Fruit fly (Drosophila melanogaster) whole organism, embryonic: Measurements from ENCODE around the gene Ostgamma.
A peak's percentile ranks its signal among the peaks of the same experiment; 100 is the strongest.

ENCODE experiments used
- Atf-2 ChIP-seq: fragments of 200-800 bp; sonication (Bioruptor generic); optimal IDR thresholded peaks from 2 replicates; lab custom pipeline; 2016; ENCODE audit warnings: missing biosample characterization, missing genetic modification characterization
- Bteb2 ChIP-seq: fragments of 200-800 bp; sonication (Bioruptor generic); optimal IDR thresholded peaks from 2 replicates; lab custom pipeline; 2016; ENCODE audit warnings: missing biosample characterization, missing genetic modification characterization
- CG10321 ChIP-seq: fragments of 200-800 bp; sonication (Bioruptor generic); IDR thresholded peaks from 2 replicates; pipeline ENCODE4 v1.3.6; 2022; ENCODE audit warnings: missing biosample characterization, missing genetic modification characterization
- CG10543 ChIP-seq: fragments of 200-800 bp; sonication (Bioruptor generic); optimal IDR thresholded peaks from 3 replicates; lab custom pipeline; 2017; ENCODE audit warnings: missing biosample characterization, mild to moderate bottlenecking, missing genetic modification characterization, moderate library complexity
- CG13894 ChIP-seq: fragments of 200-800 bp; sonication (Bioruptor generic); optimal IDR thresholded peaks from 3 replicates; lab custom pipeline; 2018; ENCODE audit warnings: missing biosample characterization, mild to moderate bottlenecking, missing genetic modification characterization, moderate library complexity
- CG14710 ChIP-seq: fragments of 200-800 bp; sonication (Bioruptor generic); optimal IDR thresholded peaks from 3 replicates; lab custom pipeline; 2019; ENCODE audit warnings: missing biosample characterization, mild to moderate bottlenecking, missing genetic modification characterization, moderate library complexity
- CG16779 ChIP-seq: fragments of 200-800 bp; sonication (Bioruptor generic); IDR thresholded peaks from 2 replicates; pipeline ENCODE4 v1.3.6; 2022; ENCODE audit warnings: missing biosample characterization, missing genetic modification characterization
- CG2116 ChIP-seq: fragments of 200-800 bp; sonication (Bioruptor generic); optimal IDR thresholded peaks from 3 replicates; lab custom pipeline; 2018; ENCODE audit warnings: missing biosample characterization, mild to moderate bottlenecking, missing genetic modification characterization
- CG3995 ChIP-seq: fragments of 200-800 bp; sonication (Bioruptor generic); optimal IDR thresholded peaks from 3 replicates; lab custom pipeline; 2016; ENCODE audit warnings: missing biosample characterization, missing genetic modification characterization
- CG6272 ChIP-seq: fragments of 200-800 bp; sonication (Bioruptor generic); IDR thresholded peaks from 2 replicates; pipeline ENCODE4 v1.3.6; 2022; ENCODE audit warnings: missing biosample characterization, missing genetic modification characterization
- CG6654 ChIP-seq: fragments of 200-800 bp; sonication (Bioruptor generic); optimal IDR thresholded peaks from 2 replicates; lab custom pipeline; 2017; ENCODE audit warnings: missing biosample characterization, mild to moderate bottlenecking, missing genetic modification characterization
- CG6689 ChIP-seq: fragments of 200-800 bp; sonication (Bioruptor generic); IDR thresholded peaks from 2 replicates; pipeline ENCODE4 v1.3.6; 2022; ENCODE audit warnings: missing biosample characterization, missing genetic modification characterization
- CG6791 ChIP-seq: fragments of 200-800 bp; sonication (Bioruptor generic); IDR thresholded peaks from 3 replicates; pipeline ENCODE4 v1.3.6; 2022; ENCODE audit warnings: missing biosample characterization, missing genetic modification characterization; ENCODE audit not compliant: partially characterized antibody
- CG7786 ChIP-seq: fragments of 200-800 bp; sonication (Bioruptor generic); optimal IDR thresholded peaks from 2 replicates; lab custom pipeline; 2016; ENCODE audit warnings: missing biosample characterization, missing genetic modification characterization
- CG8281 ChIP-seq: fragments of 200-800 bp; sonication (Bioruptor generic); optimal IDR thresholded peaks from 2 replicates; lab custom pipeline; 2018; ENCODE audit warnings: missing biosample characterization, mild to moderate bottlenecking, missing genetic modification characterization, moderate library complexity
- CG8388 ChIP-seq: fragments of 200-800 bp; sonication (Bioruptor generic); optimal IDR thresholded peaks from 2 replicates; lab custom pipeline; 2019; ENCODE audit warnings: missing biosample characterization, mild to moderate bottlenecking, missing genetic modification characterization, moderate library complexity
- CG8944 ChIP-seq: fragments of 200-800 bp; sonication (Bioruptor generic); optimal IDR thresholded peaks from 3 replicates; lab custom pipeline; 2016; ENCODE audit warnings: missing biosample characterization, missing genetic modification characterization
- Camta ChIP-seq: fragments of 200-800 bp; sonication (Bioruptor generic); optimal IDR thresholded peaks from 2 replicates; lab custom pipeline; 2016; ENCODE audit warnings: missing biosample characterization, missing genetic modification characterization
- CkIIα-i1 ChIP-seq: fragments of 200-800 bp; sonication (Bioruptor generic); IDR thresholded peaks from 2 replicates; pipeline ENCODE4 v1.3.6; 2022; ENCODE audit warnings: missing biosample characterization, missing genetic modification characterization
- D ChIP-seq, 2 experiments: fragments of 200-800 bp in 1 of 2; fragments of >200 bp in 1 of 2; sonication (Bioruptor generic) in 1 of 2; optimal IDR thresholded peaks; 2 replicates in 1 of 2; 3 replicates in 1 of 2; lab custom pipeline; 2017; ENCODE audit warnings: mild to moderate bottlenecking in 1 of 2, missing biosample characterization in 1 of 2, missing genetic modification characterization in 1 of 2, missing genetic modification reagents in 1 of 2
- Dbx ChIP-seq: fragments of 200-800 bp; sonication (Bioruptor generic); IDR thresholded peaks from 3 replicates; pipeline ENCODE4 v1.3.6; 2022; ENCODE audit warnings: missing biosample characterization, missing genetic modification characterization
- E2f2 ChIP-seq: fragments of 200-800 bp; sonication (Bioruptor generic); IDR thresholded peaks from 2 replicates; pipeline ENCODE4 v1.3.6; 2022; ENCODE audit warnings: missing biosample characterization, missing genetic modification characterization
- Hmr ChIP-seq: fragments of 200-800 bp; sonication (Bioruptor generic); optimal IDR thresholded peaks from 3 replicates; lab custom pipeline; 2017; ENCODE audit warnings: mild to moderate bottlenecking, missing biosample characterization, missing genetic modification reagents, missing genetic modification characterization
- Hr51 ChIP-seq, 2 experiments: fragments of 200-800 bp; sonication (Bioruptor generic); optimal IDR thresholded peaks; 2 replicates in 1 of 2; 3 replicates in 1 of 2; lab custom pipeline; 2016 to 2018; ENCODE audit warnings: missing biosample characterization in 2 of 2, missing genetic modification characterization in 2 of 2, mild to moderate bottlenecking in 1 of 2, moderate library complexity in 1 of 2
- Hr78 ChIP-seq, 2 experiments: fragments of 200-800 bp in 1 of 2; fragments of >200 bp in 1 of 2; sonication (Bioruptor generic) in 1 of 2; optimal IDR thresholded peaks; 2 replicates each; lab custom pipeline; 2017 to 2019; ENCODE audit warnings: missing biosample characterization in 2 of 2, missing genetic modification characterization in 2 of 2, mild to moderate bottlenecking in 1 of 2, moderate library complexity in 1 of 2
- Jarid2 ChIP-seq: fragments of 200-800 bp; sonication (Bioruptor generic); optimal IDR thresholded peaks from 3 replicates; lab custom pipeline; 2017; ENCODE audit warnings: mild to moderate bottlenecking, missing biosample characterization, missing genetic modification reagents, missing genetic modification characterization
- Sox100B ChIP-seq: fragments of 200-800 bp; sonication (Bioruptor generic); optimal IDR thresholded peaks from 3 replicates; lab custom pipeline; 2018; ENCODE audit warnings: missing biosample characterization, mild to moderate bottlenecking, missing genetic modification characterization
- amos ChIP-seq: fragments of 200-800 bp; sonication (Bioruptor generic); IDR thresholded peaks from 2 replicates; pipeline ENCODE4 v1.3.6; 2022; ENCODE audit warnings: missing biosample characterization, missing genetic modification characterization; ENCODE audit not compliant: partially characterized antibody
- ato ChIP-seq: fragments of 200-800 bp; sonication (Bioruptor generic); IDR thresholded peaks from 2 replicates; pipeline ENCODE4 v1.3.6; 2022; ENCODE audit warnings: missing biosample characterization, missing genetic modification characterization; ENCODE audit not compliant: partially characterized antibody
- bcd ChIP-seq: fragments of 200-800 bp; sonication (Bioruptor generic); optimal IDR thresholded peaks from 2 replicates; lab custom pipeline; 2017; ENCODE audit warnings: missing biosample characterization, mild to moderate bottlenecking, missing genetic modification characterization
- crp ChIP-seq, 2 experiments: fragments of 200-800 bp; sonication (Bioruptor generic); optimal IDR thresholded peaks; 2 replicates in 1 of 2; 3 replicates in 1 of 2; lab custom pipeline; 2017; ENCODE audit warnings: missing biosample characterization in 2 of 2, missing genetic modification characterization in 2 of 2, mild to moderate bottlenecking in 1 of 2, moderate library complexity in 1 of 2
- dati ChIP-seq: fragments of 200-800 bp; sonication (Bioruptor generic); IDR thresholded peaks from 2 replicates; pipeline ENCODE4 v1.3.6; 2022; ENCODE audit warnings: missing biosample characterization, missing genetic modification characterization
- ems ChIP-seq: fragments of 200-800 bp; sonication (Bioruptor generic); optimal IDR thresholded peaks from 3 replicates; lab custom pipeline; 2016; ENCODE audit warnings: missing biosample characterization, missing genetic modification characterization
- exex ChIP-seq: fragments of 200-800 bp; sonication (Bioruptor generic); optimal IDR thresholded peaks from 4 replicates; lab custom pipeline; 2018; ENCODE audit warnings: missing biosample characterization, mild to moderate bottlenecking, missing genetic modification characterization, moderate library complexity
- fd3F ChIP-seq: fragments of 200-800 bp; sonication (Bioruptor generic); optimal IDR thresholded peaks from 2 replicates; lab custom pipeline; 2018; ENCODE audit warnings: missing biosample characterization, mild to moderate bottlenecking, missing genetic modification characterization, moderate library complexity
- fd64A ChIP-seq: fragments of 200-800 bp; sonication (Bioruptor generic); optimal IDR thresholded peaks from 3 replicates; lab custom pipeline; 2018; ENCODE audit warnings: missing biosample characterization, mild to moderate bottlenecking, missing genetic modification characterization
- fru ChIP-seq: fragments of >200 bp; optimal IDR thresholded peaks from 2 replicates; lab custom pipeline; 2017
- inv ChIP-seq: fragments of 200-800 bp; sonication (Bioruptor generic); IDR thresholded peaks from 2 replicates; pipeline ENCODE4 v1.3.6; 2022; ENCODE audit warnings: missing biosample characterization, missing genetic modification characterization; ENCODE audit not compliant: partially characterized antibody
- kay ChIP-seq: fragments of 200-800 bp; sonication (Bioruptor generic); optimal IDR thresholded peaks from 2 replicates; lab custom pipeline; 2016; ENCODE audit warnings: missing biosample characterization, missing genetic modification characterization
- mirr ChIP-seq: fragments of 200-800 bp; sonication (Bioruptor generic); optimal IDR thresholded peaks from 3 replicates; lab custom pipeline; 2018; ENCODE audit warnings: missing biosample characterization, mild to moderate bottlenecking, missing genetic modification characterization
- oc ChIP-seq: fragments of 200-800 bp; sonication (Bioruptor generic); optimal IDR thresholded peaks from 2 replicates; lab custom pipeline; 2018; ENCODE audit warnings: missing biosample characterization, mild to moderate bottlenecking, missing genetic modification characterization, moderate library complexity
- onecut ChIP-seq: fragments of 200-800 bp; sonication (Bioruptor generic); IDR thresholded peaks from 2 replicates; pipeline ENCODE4 v1.3.6; 2022; ENCODE audit warnings: missing biosample characterization, missing genetic modification characterization
- org-1 ChIP-seq: fragments of 200-800 bp; sonication (Bioruptor generic); optimal IDR thresholded peaks from 2 replicates; lab custom pipeline; 2017; ENCODE audit warnings: missing biosample characterization, missing genetic modification characterization
- peb ChIP-seq: fragments of 200-800 bp; sonication (Bioruptor generic); IDR thresholded peaks from 2 replicates; pipeline ENCODE4 v1.3.6; 2022; ENCODE audit warnings: missing biosample characterization, missing genetic modification characterization
- pzg ChIP-seq: fragments of 200-800 bp; sonication (Bioruptor generic); optimal IDR thresholded peaks from 3 replicates; lab custom pipeline; 2018; ENCODE audit warnings: missing biosample characterization, mild to moderate bottlenecking, missing genetic modification characterization, moderate library complexity
- repo ChIP-seq: fragments of 200-800 bp; sonication (Bioruptor generic); optimal IDR thresholded peaks from 2 replicates; lab custom pipeline; 2016; ENCODE audit warnings: missing biosample characterization, missing genetic modification characterization
- shn ChIP-seq: fragments of 200-800 bp; sonication (Bioruptor generic); optimal IDR thresholded peaks from 3 replicates; lab custom pipeline; 2016; ENCODE audit warnings: missing biosample characterization, missing genetic modification characterization
- tio ChIP-seq: fragments of 200-800 bp; sonication (Bioruptor generic); optimal IDR thresholded peaks from 2 replicates; lab custom pipeline; 2017; ENCODE audit warnings: missing biosample characterization, missing genetic modification characterization, inconsistent platforms
- twi ChIP-seq: fragments of 200-800 bp; optimal IDR thresholded peaks from 2 replicates; lab custom pipeline; 2019; ENCODE audit warnings: missing biosample characterization, mild to moderate bottlenecking, missing genetic modification characterization, moderate library complexity

Gene Ostgamma

DNA sequence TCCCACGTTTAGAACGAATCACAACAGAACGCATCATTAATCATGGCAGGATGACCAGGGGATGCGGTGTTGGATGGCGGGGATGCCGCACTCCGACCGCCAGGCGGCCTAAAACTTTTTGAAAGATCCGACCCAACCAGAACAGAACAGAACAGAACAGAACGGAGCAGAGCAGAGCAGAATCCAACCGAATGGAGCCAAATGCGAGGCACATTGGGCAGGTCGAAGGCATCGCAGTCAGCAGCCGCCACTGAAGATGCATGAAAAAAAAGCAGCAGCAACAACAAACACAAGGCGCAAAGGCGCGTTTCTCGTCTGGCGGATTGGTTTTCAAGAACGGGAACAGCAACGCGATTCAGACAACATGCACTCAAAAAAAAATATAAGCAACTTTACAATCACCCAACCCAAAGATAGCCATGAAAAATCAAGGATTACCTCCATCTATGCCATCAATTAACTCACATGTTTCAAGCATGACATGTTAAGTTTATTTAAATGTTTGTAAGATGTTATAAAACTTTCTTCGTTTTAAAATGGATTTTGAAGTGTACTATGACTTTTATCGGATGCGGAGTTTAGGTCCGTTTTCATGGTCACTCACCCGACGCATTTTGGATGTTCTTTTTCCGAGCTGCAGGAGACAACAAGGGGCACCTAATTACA, 28.5 kb downstream of the Ostgamma start (continued):
- TF ChIP-seq CG16779 (GFP tag; lab: Robert Waterston, UW) (no peak), Jarid2 (GFP tag; lab: Kevin White, UChicago) (no peak), Sox100B (GFP tag; lab: Kevin White, UChicago) (peak; percentile 49), CG14710 (tag; lab: Kevin White, UChicago) (peak; percentile 88), org-1 (GFP tag; lab: Kevin White, UChicago) (peak; percentile 52), Hr51 (GFP tag; optimal IDR thresholded peaks at IDR 0.05; lab: Kevin White, UChicago) (peak; percentile 12 to 48), oc (tag; lab: Kevin White, UChicago) (peak; percentile 28), E2f2 (GFP tag; lab: Robert Waterston, UW) (no peak), twi (tag; lab: Kevin White, UChicago) (peak; percentile 68), peb (GFP tag; lab: Robert Waterston, UW) (peak; percentile 42; the same call in 1 of the 2 replicates), Hr78 (GFP tag; optimal IDR thresholded peaks at IDR 0.05; lab: Kevin White, UChicago) (peak in 1 of 2 experiments; percentile 0), fd64A (GFP tag; lab: Kevin White, UChicago) (peak; percentile 45), CG3995 (no peak), Atf-2 (peak; percentile 37), pzg (GFP tag; lab: Kevin White, UChicago) (no peak), CG8944 (GFP tag; lab: Kevin White, UChicago) (peak; percentile 58), ato (GFP tag; lab: Robert Waterston, UW) (no peak), mirr (GFP tag; lab: Kevin White, UChicago) (no peak), crp (GFP tag; optimal IDR thresholded peaks at IDR 0.05; lab: Kevin White, UChicago) (no peak), onecut (GFP tag; lab: Robert Waterston, UW) (peak; percentile 63), CG8388 (GFP tag; lab: Kevin White, UChicago) (peak; percentile 77), fd3F (GFP tag; lab: Kevin White, UChicago) (no peak), Hmr (GFP tag; lab: Kevin White, UChicago) (no peak), fru (lab: Kevin White, UChicago) (no peak), repo (GFP tag; lab: Kevin White, UChicago) (peak; percentile 20), CG13894 (tag; lab: Kevin White, UChicago) (no peak), dati (GFP tag; lab: Robert Waterston, UW) (peak; percentile 36; the same call in 1 of the 2 replicates), CG6689 (GFP tag; lab: Robert Waterston, UW) (peak; percentile 64), ems (GFP tag; lab: Kevin White, UChicago) (peak; percentile 30), CG2116 (GFP tag; lab: Kevin White, UChicago) (peak; percentile 2), Camta (GFP tag; lab: Kevin White, UChicago) (peak; percentile 60), bcd (GFP tag; lab: Kevin White, UChicago) (peak; percentile 36), CG6272 (GFP tag; lab: Robert Waterston, UW) (peak; percentile 44), Dbx (GFP tag; lab: Robert Waterston, UW) (no peak), exex (tag; lab: Kevin White, UChicago) (no peak), CG10543 (no peak), CG10321 (GFP tag; lab: Robert Waterston, UW) (no peak), inv (GFP tag; lab: Robert Waterston, UW) (no peak), CG8281 (tag; lab: Kevin White, UChicago) (peak; percentile 14), CG6791 (GFP tag; lab: Robert Waterston, UW) (no peak), CG7786 (GFP tag; lab: Kevin White, UChicago) (peak; percentile 47), D (optimal IDR thresholded peaks at IDR 0.05; lab: Kevin White, UChicago) (no peak), D (GFP tag; optimal IDR thresholded peaks at IDR 0.05; lab: Kevin White, UChicago) (peak; percentile 73), CG6654 (GFP tag; lab: Kevin White, UChicago) (no peak), shn (GFP tag; lab: Kevin White, UChicago) (no peak), tio (GFP tag; lab: Kevin White, UChicago) (peak; percentile 61), amos (no peak), CkIIα-i1 (GFP tag; lab: Robert Waterston, UW) (no peak), kay (no peak), Bteb2 (no peak)
